Worm (Caenorhabditis elegans): Measurements from ENCODE around the gene C55C3.3.

Gene C55C3.3

ce11 chrIV:5654693-5655092 lies 30.4 kb upstream of the C55C3.3 start:
- TF ChIP-seq mes-4 (tag; optimal IDR thresholded peaks at IDR 0.05) = no peak
- no peak for TF ChIP-seq snpc-4 (GFP tag; optimal IDR thresholded peaks at IDR 0.05)
- no peak for TF ChIP-seq snpc-4 (tag; optimal IDR thresholded peaks at IDR 0.05)
- TF ChIP-seq ccch-3 (GFP tag; optimal IDR thresholded peaks at IDR 0.05) = no peak
- TF ChIP-seq lin-26 (GFP tag; IDR thresholded peaks at IDR 0.05) = no peak
- TF ChIP-seq ekl-4 (GFP tag; IDR thresholded peaks at IDR 0.05) = no peak

- TF ChIP-seq B0261.1 (tag; optimal IDR thresholded peaks at IDR 0.05) = no peak
- no peak for TF ChIP-seq ztf-25 (GFP tag; IDR thresholded peaks at IDR 0.05)
- TF ChIP-seq T07F8.4 (tag; optimal IDR thresholded peaks at IDR 0.05) = no peak
- TF ChIP-seq ceh-100 (GFP tag; IDR thresholded peaks at IDR 0.05) = no peak
- no peak for TF ChIP-seq ztf-3 (GFP tag; optimal IDR thresholded peaks at IDR 0.05)
- TF ChIP-seq egl-18 (GFP tag; IDR thresholded peaks at IDR 0.05) = no peak
- TF ChIP-seq tbx-9 (tag; optimal IDR thresholded peaks at IDR 0.05; ENCODE audit: borderline replicate concordance) = no peak
- no peak for TF ChIP-seq ztf-28 (GFP tag; IDR thresholded peaks at IDR 0.05)
- TF ChIP-seq Y79H2A.3 (GFP tag; conservative IDR thresholded peaks at IDR 0.05) = no peak
- TF ChIP-seq repo-1 (tag; optimal IDR thresholded peaks at IDR 0.05) = no peak
- TF ChIP-seq K12H6.12 (tag; optimal IDR thresholded peaks at IDR 0.05) = no peak
- no peak for TF ChIP-seq ets-4 (GFP tag; optimal IDR thresholded peaks at IDR 0.05)
- TF ChIP-seq F57C9.4 (tag; optimal IDR thresholded peaks at IDR 0.05) = no peak
- no peak for TF ChIP-seq lin-35 (GFP tag; optimal IDR thresholded peaks at IDR 0.05)
- TF ChIP-seq atf-7 (tag; optimal IDR thresholded peaks at IDR 0.05) = peak; percentile 88
- peak; percentile 43 for TF ChIP-seq somi-1 (GFP tag; optimal IDR thresholded peaks at IDR 0.05)
- TF ChIP-seq lsl-1 (GFP tag; optimal IDR thresholded peaks at IDR 0.05) = no peak
- TF ChIP-seq hlh-12 (tag; optimal IDR thresholded peaks at IDR 0.05) = no peak
- TF ChIP-seq lsy-27 (tag; optimal IDR thresholded peaks at IDR 0.05; ENCODE audit: borderline replicate concordance, insufficient read depth) = no peak
- TF ChIP-seq ceh-27 (GFP tag; optimal IDR thresholded peaks at IDR 0.05) = no peak
- no peak for TF ChIP-seq ZK185.1 (tag; optimal IDR thresholded peaks at IDR 0.05; ENCODE audit: poor library complexity, severe bottlenecking)
- no peak for TF ChIP-seq unc-130 (GFP tag; optimal IDR thresholded peaks at IDR 0.05)
- TF ChIP-seq rcor-1 (GFP tag; IDR thresholded peaks at IDR 0.05) = no peak
- no peak for TF ChIP-seq T26A5.8 (tag; optimal IDR thresholded peaks at IDR 0.05)
- no peak for TF ChIP-seq bed-1 (GFP tag; IDR thresholded peaks at IDR 0.05)
- TF ChIP-seq F22D6.2 (tag; optimal IDR thresholded peaks at IDR 0.05) = no peak
- no peak for TF ChIP-seq cebp-2 (GFP tag; IDR thresholded peaks at IDR 0.05)
- TF ChIP-seq let-607 (tag; optimal IDR thresholded peaks at IDR 0.05) = no peak
- no peak for TF ChIP-seq F57A8.1 (GFP tag; optimal IDR thresholded peaks at IDR 0.05)
- no peak for TF ChIP-seq F39B2.1 (GFP tag; IDR thresholded peaks at IDR 0.05)
- no peak for TF ChIP-seq B0035.1 (tag; optimal IDR thresholded peaks at IDR 0.05)
- TF ChIP-seq ekl-4 (GFP tag; IDR thresholded peaks at IDR 0.05) = no peak
- TF ChIP-seq hmg-20 (GFP tag; IDR thresholded peaks at IDR 0.05) = no peak
- TF ChIP-seq madf-8 (GFP tag; conservative IDR thresholded peaks at IDR 0.05) = no peak
- no peak for TF ChIP-seq hrde-1 (tag; optimal IDR thresholded peaks at IDR 0.05; ENCODE audit: borderline replicate concordance)
- TF ChIP-seq ztf-6 (GFP tag; IDR thresholded peaks at IDR 0.05) = no peak
- no peak for TF ChIP-seq pha-4 (tag; optimal IDR thresholded peaks at IDR 0.05)
- no peak for TF ChIP-seq rpc-1 (optimal IDR thresholded peaks at IDR 0.05)
- TF ChIP-seq rpc-1 (tag; optimal IDR thresholded peaks at IDR 0.05) = no peak
- no peak for TF ChIP-seq snpc-4 (GFP tag; optimal IDR thresholded peaks at IDR 0.05)
- TF ChIP-seq snpc-4 (tag; optimal IDR thresholded peaks at IDR 0.05) = no peak
- no peak for TF ChIP-seq pbrm-1 (GFP tag; IDR thresholded peaks at IDR 0.05)
- 0 out of 2 replicates have a peak, but pooled peaks have one; percentile 53 for TF ChIP-seq lin-26 (GFP tag; IDR thresholded peaks at IDR 0.05)
- no peak for TF ChIP-seq snpc-1.1 (tag; optimal IDR thresholded peaks at IDR 0.05; ENCODE audit: insufficient read depth)
- TF ChIP-seq Y53G8AR.9 (GFP tag; conservative IDR thresholded peaks at IDR 0.05) = no peak
These were observed 29.1 kb upstream of the C55C3.3 start for ce11 chrIV:5655966-5656389.

Measured in whole organism, young adult.